Fruit fly (Drosophila melanogaster) whole organism: ENCODE results near the gene CG9717.
A peak's percentile ranks its signal among the peaks of the same experiment; 100 is the strongest.

ENCODE experiments used
- CG8478 ChIP-seq: fragments of >200 bp; optimal IDR thresholded peaks from 2 replicates; lab custom pipeline; 2018; ENCODE audit warnings: inconsistent platforms
- Dll ChIP-seq: fragments of >200 bp; optimal IDR thresholded peaks from 2 replicates; lab custom pipeline; 2017
- EcR ChIP-seq, 2 experiments: fragments of >200 bp; optimal IDR thresholded peaks; 2 replicates each; lab custom pipeline; 2017; ENCODE audit warnings: missing biosample characterization in 2 of 2, missing genetic modification characterization in 2 of 2, missing genetic modification reagents in 2 of 2
- pan ChIP-seq: fragments of >200 bp; optimal IDR thresholded peaks from 2 replicates; lab custom pipeline; 2017
- psq ChIP-seq: fragments of >200 bp; optimal IDR thresholded peaks from 2 replicates; lab custom pipeline; 2017
- usp ChIP-seq: fragments of >200 bp; optimal IDR thresholded peaks from 2 replicates; lab custom pipeline; 2017; ENCODE audit warnings: missing biosample characterization, missing genetic modification characterization, mixed read lengths

Gene CG9717

dm6 chr3R:30592733-30593132, 5.6 kb upstream of the CG9717 start:
- TF ChIP-seq pan (no peak), Dll (lab: Kevin White, UChicago) (no peak), EcR (GFP tag; optimal IDR thresholded peaks at IDR 0.05; lab: Kevin White, UChicago) (no peak)

dm6 chr3R:30590845-30591244, 3.7 kb upstream of the CG9717 start:
- TF ChIP-seq psq (no peak), pan (no peak), usp (GFP tag; lab: Kevin White, UChicago) (no peak), EcR (GFP tag; optimal IDR thresholded peaks at IDR 0.05; lab: Kevin White, UChicago) (no peak), CG8478 (no peak), Dll (lab: Kevin White, UChicago) (no peak)

dm6 chr3R:30590237-30590636, 3.1 kb upstream of the CG9717 start:
- TF ChIP-seq pan (no peak), Dll (lab: Kevin White, UChicago) (no peak), psq (no peak), CG8478 (no peak), usp (GFP tag; lab: Kevin White, UChicago) (no peak), EcR (GFP tag; optimal IDR thresholded peaks at IDR 0.05; lab: Kevin White, UChicago) (no peak)

dm6 chr3R:30583542-30583941, 3.6 kb downstream of the CG9717 start, which contains the start of gene Rpt6R:
Gene Rpt6R (minus strand): TSS chr3R:30583697.
- no peak for TF ChIP-seq CG8478
- no peak for TF ChIP-seq psq
- no peak for TF ChIP-seq EcR (GFP tag; optimal IDR thresholded peaks at IDR 0.05; lab: Kevin White, UChicago)
- no peak for TF ChIP-seq Dll (lab: Kevin White, UChicago)
- TF ChIP-seq pan: no peak
- no peak for TF ChIP-seq usp (GFP tag; lab: Kevin White, UChicago)

- TF ChIP-seq CG8478 (no peak), Dll (lab: Kevin White, UChicago) (no peak), usp (GFP tag; lab: Kevin White, UChicago) (no peak)
Measured at dm6 chr3R:30579129-30579528, 8.0 kb downstream of the CG9717 start, which contains the start of gene CG9702. Gene CG9702 (plus strand): TSS chr3R:30579429.

dm6 chr3R:30570554-30571141, 16.5 kb downstream of the CG9717 start:
- TF ChIP-seq CG8478 (no peak), Dll (lab: Kevin White, UChicago) (no peak), psq (no peak), usp (GFP tag; lab: Kevin White, UChicago) (no peak), pan (no peak), EcR (GFP tag; optimal IDR thresholded peaks at IDR 0.05; lab: Kevin White, UChicago) (no peak)

- TF ChIP-seq Dll (lab: Kevin White, UChicago) (no peak), pan (peak; percentile 43)
Measured at dm6 chr3R:30567215-30567614, 19.9 kb downstream of the CG9717 start.

- TF ChIP-seq usp (GFP tag; lab: Kevin White, UChicago): no peak
- TF ChIP-seq EcR (GFP tag; optimal IDR thresholded peaks at IDR 0.05; lab: Kevin White, UChicago): peak in 1 of 2 experiments; percentile 42
Measured at dm6 chr3R:30566181-30566902, 20.8 kb downstream of the CG9717 start.

- no peak for TF ChIP-seq pan
- no peak for TF ChIP-seq Dll (lab: Kevin White, UChicago)
- TF ChIP-seq psq: no peak
- no peak for TF ChIP-seq EcR (GFP tag; optimal IDR thresholded peaks at IDR 0.05; lab: Kevin White, UChicago)
- TF ChIP-seq CG8478: no peak
- TF ChIP-seq usp (GFP tag; lab: Kevin White, UChicago): no peak
Measured at dm6 chr3R:30564479-30564878, 22.6 kb downstream of the CG9717 start.

- TF ChIP-seq psq (no peak), Dll (lab: Kevin White, UChicago) (no peak), usp (GFP tag; lab: Kevin White, UChicago) (no peak), CG8478 (no peak), pan (no peak), EcR (GFP tag; optimal IDR thresholded peaks at IDR 0.05; lab: Kevin White, UChicago) (no peak)
Measured at dm6 chr3R:30563260-30564080, 23.6 kb downstream of the CG9717 start.

dm6 chr3R:30562733-30563259, 24.3 kb downstream of the CG9717 start:
- no peak for TF ChIP-seq usp (GFP tag; lab: Kevin White, UChicago)
- TF ChIP-seq CG8478: no peak
- no peak for TF ChIP-seq psq
- no peak for TF ChIP-seq Dll (lab: Kevin White, UChicago)
- TF ChIP-seq EcR (GFP tag; optimal IDR thresholded peaks at IDR 0.05; lab: Kevin White, UChicago): no peak
- TF ChIP-seq pan: no peak

dm6 chr3R:30561207-30561606, 25.9 kb downstream of the CG9717 start:
- TF ChIP-seq usp (GFP tag; lab: Kevin White, UChicago) (no peak), Dll (lab: Kevin White, UChicago) (no peak), psq (no peak), CG8478 (no peak), pan (no peak), EcR (GFP tag; optimal IDR thresholded peaks at IDR 0.05; lab: Kevin White, UChicago) (no peak)
